Worm (Caenorhabditis elegans): ENCODE data around the gene srw-124.

- TF ChIP-seq dao-5 (tag; optimal IDR thresholded peaks at IDR 0.05): no peak
- TF ChIP-seq him-1 (tag; optimal IDR thresholded peaks at IDR 0.05): no peak
- TF ChIP-seq W03F9.2 (tag; optimal IDR thresholded peaks at IDR 0.05): no peak
These were observed 3.6 kb downstream of the srw-124 start, which contains the start of gene srw-118 for ce11 chrV:2979978-2980377.
